Worm (Caenorhabditis elegans) whole organism, L3 larva: ENCODE results near the gene ZK105.3.
A peak's percentile ranks its signal among the peaks of the same experiment; 100 is the strongest.

Source experiments
- R02D3.7 ChIP-seq: fragments of 150-350 bp; optimal IDR thresholded peaks from 2 replicates; lab custom pipeline; 2014; ENCODE audit warnings: missing biosample characterization, missing genetic modification characterization
- ZK546.5 ChIP-seq: sonication (generic microtip); optimal IDR thresholded peaks from 2 replicates; lab custom pipeline; 2017; ENCODE audit warnings: missing biosample characterization, missing genetic modification characterization
- aly-2 ChIP-seq: fragments of 150-350 bp; optimal IDR thresholded peaks from 2 replicates; lab custom pipeline; 2014; ENCODE audit warnings: missing biosample characterization, missing genetic modification characterization
- ama-1 ChIP-seq: fragments of 150-350 bp; optimal IDR thresholded peaks from 2 replicates; lab custom pipeline; 2018
- ceh-16 ChIP-seq: sonication (generic microtip); optimal IDR thresholded peaks from 2 replicates; lab custom pipeline; 2017; ENCODE audit warnings: missing biosample characterization, missing genetic modification characterization
- ceh-28 ChIP-seq: fragments of 150-350 bp; optimal IDR thresholded peaks from 2 replicates; lab custom pipeline; 2014; ENCODE audit warnings: missing biosample characterization, missing genetic modification reagents, missing genetic modification characterization
- ceh-82 ChIP-seq: fragments of 150-350 bp; optimal IDR thresholded peaks from 2 replicates; lab custom pipeline; 2014; ENCODE audit warnings: missing biosample characterization, missing genetic modification characterization
- daf-12 ChIP-seq: fragments of 150-350 bp; optimal IDR thresholded peaks from 2 replicates; lab custom pipeline; 2014; ENCODE audit warnings: missing biosample characterization, missing genetic modification reagents, missing genetic modification characterization
- egl-5 ChIP-seq: fragments of 150-350 bp; optimal IDR thresholded peaks from 2 replicates; lab custom pipeline; 2017; ENCODE audit warnings: missing biosample characterization, missing genetic modification reagents, missing genetic modification characterization, inconsistent platforms
- elt-1 ChIP-seq: fragments of 150-350 bp; optimal IDR thresholded peaks from 2 replicates; lab custom pipeline; 2014; ENCODE audit warnings: missing biosample characterization, missing genetic modification characterization
- elt-2 ChIP-seq: sonication (generic microtip); optimal IDR thresholded peaks from 2 replicates; lab custom pipeline; 2016; ENCODE audit warnings: missing genetic modification reagents, mild to moderate bottlenecking, missing genetic modification characterization, missing compliant biosample characterization
- elt-3 ChIP-seq, 3 experiments: fragments of 150-350 bp in 1 of 3; sonication (generic microtip) in 2 of 3; optimal IDR thresholded peaks; 2 replicates in 2 of 3; 4 replicates in 1 of 3; lab custom pipeline; 2014 to 2017; ENCODE audit warnings: missing biosample characterization in 3 of 3, missing genetic modification characterization in 3 of 3
- eor-1 ChIP-seq, 2 experiments: fragments of 150-350 bp; optimal IDR thresholded peaks; 2 replicates each; lab custom pipeline; 2014 to 2018; ENCODE audit warnings: missing biosample characterization in 2 of 2, missing genetic modification characterization in 2 of 2
- fkh-10 ChIP-seq: sonication (generic microtip); optimal IDR thresholded peaks from 2 replicates; lab custom pipeline; 2017; ENCODE audit warnings: missing biosample characterization, missing genetic modification reagents, missing genetic modification characterization
- fkh-2 ChIP-seq: fragments of 150-350 bp; optimal IDR thresholded peaks from 2 replicates; lab custom pipeline; 2014; ENCODE audit warnings: missing biosample characterization, missing genetic modification reagents, missing genetic modification characterization
- hmg-11 ChIP-seq: sonication (generic microtip); optimal IDR thresholded peaks from 2 replicates; lab custom pipeline; 2016; ENCODE audit warnings: missing genetic modification characterization, missing compliant biosample characterization
- lin-15B ChIP-seq: fragments of 150-350 bp; optimal IDR thresholded peaks from 2 replicates; lab custom pipeline; 2014; ENCODE audit warnings: missing biosample characterization, missing genetic modification characterization
- lsy-12 ChIP-seq: sonication (generic microtip); optimal IDR thresholded peaks from 2 replicates; lab custom pipeline; 2016; ENCODE audit warnings: mild to moderate bottlenecking, missing genetic modification characterization, missing compliant biosample characterization
- mdl-1 ChIP-seq: fragments of 150-350 bp; optimal IDR thresholded peaks from 2 replicates; lab custom pipeline; 2014; ENCODE audit warnings: missing biosample characterization, missing genetic modification characterization
- nfya-1 ChIP-seq: sonication (generic microtip); optimal IDR thresholded peaks from 2 replicates; lab custom pipeline; 2017; ENCODE audit warnings: missing genetic modification characterization, mild to moderate bottlenecking, missing compliant biosample characterization, antibody characterized with exemption, moderate library complexity; ENCODE audit not compliant: insufficient read depth
- nhr-11 ChIP-seq: fragments of 150-350 bp; optimal IDR thresholded peaks from 2 replicates; lab custom pipeline; 2014; ENCODE audit warnings: missing biosample characterization, missing genetic modification characterization
- nhr-12 ChIP-seq: fragments of 150-350 bp; optimal IDR thresholded peaks from 2 replicates; lab custom pipeline; 2014; ENCODE audit warnings: missing biosample characterization, missing genetic modification characterization
- nhr-23 ChIP-seq: fragments of 150-350 bp; optimal IDR thresholded peaks from 2 replicates; lab custom pipeline; 2014; ENCODE audit warnings: missing biosample characterization, missing genetic modification reagents, missing genetic modification characterization
- nhr-237 ChIP-seq: fragments of 150-350 bp; optimal IDR thresholded peaks from 2 replicates; lab custom pipeline; 2014; ENCODE audit warnings: missing biosample characterization, missing genetic modification characterization
- nhr-25 ChIP-seq: sonication (generic microtip); optimal IDR thresholded peaks from 2 replicates; lab custom pipeline; 2017; ENCODE audit warnings: missing biosample characterization, missing genetic modification characterization
- nhr-28 ChIP-seq: fragments of 150-350 bp; optimal IDR thresholded peaks from 2 replicates; lab custom pipeline; 2014; ENCODE audit warnings: missing biosample characterization, missing genetic modification characterization
- nhr-43 ChIP-seq: sonication (generic microtip); optimal IDR thresholded peaks from 2 replicates; lab custom pipeline; 2016; ENCODE audit warnings: mild to moderate bottlenecking, missing genetic modification characterization, missing compliant biosample characterization; ENCODE audit not compliant: poor library complexity, severe bottlenecking
- nhr-67 ChIP-seq: fragments of 150-350 bp; optimal IDR thresholded peaks from 2 replicates; lab custom pipeline; 2014; ENCODE audit warnings: missing biosample characterization, missing genetic modification characterization
- nhr-76 ChIP-seq: fragments of 150-350 bp; sonication (generic microtip); optimal IDR thresholded peaks from 5 replicates; lab custom pipeline; 2014; ENCODE audit warnings: missing biosample characterization, missing genetic modification characterization
- nhr-77 ChIP-seq: fragments of 150-350 bp; optimal IDR thresholded peaks from 2 replicates; lab custom pipeline; 2014; ENCODE audit warnings: missing biosample characterization, missing genetic modification characterization
- pha-4 ChIP-seq: fragments of 150-350 bp; optimal IDR thresholded peaks from 2 replicates; lab custom pipeline; 2014; ENCODE audit warnings: missing biosample characterization, missing genetic modification reagents, missing genetic modification characterization
- pqm-1 ChIP-seq: fragments of 150-350 bp; optimal IDR thresholded peaks from 2 replicates; lab custom pipeline; 2017; ENCODE audit warnings: missing biosample characterization, missing genetic modification characterization, inconsistent platforms
- sea-2 ChIP-seq: fragments of 150-350 bp; sonication (generic microtip); optimal IDR thresholded peaks from 4 replicates; lab custom pipeline; 2014; ENCODE audit warnings: missing biosample characterization, missing genetic modification reagents, missing genetic modification characterization
- zag-1 ChIP-seq: fragments of 150-350 bp; optimal IDR thresholded peaks from 2 replicates; lab custom pipeline; 2014; ENCODE audit warnings: missing biosample characterization, missing genetic modification characterization
- ztf-11 ChIP-seq: fragments of 150-350 bp; optimal IDR thresholded peaks from 2 replicates; lab custom pipeline; 2014; ENCODE audit warnings: missing biosample characterization, missing genetic modification characterization

ZK105.3 gene

DNA sequence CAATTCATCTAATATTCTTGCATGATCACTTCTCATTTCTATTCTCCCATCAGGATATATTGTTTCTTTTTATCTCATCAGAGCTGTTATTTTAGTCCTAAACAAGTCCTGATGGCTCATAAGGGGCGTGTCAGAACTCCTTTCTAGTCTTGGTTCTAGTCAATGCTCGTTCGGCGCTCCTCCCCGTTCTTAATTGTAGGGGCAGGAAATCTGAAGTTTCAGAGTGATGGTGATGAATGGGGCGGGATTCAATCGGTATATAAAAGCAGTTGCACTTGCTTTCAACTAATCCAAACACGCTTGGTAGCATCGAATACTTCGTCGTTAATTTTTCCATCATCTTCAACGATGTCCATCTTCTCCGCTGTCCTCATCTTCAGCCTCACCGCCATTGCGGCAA, 24.7 kb upstream of the ZK105.3 start, which contains the start of gene C12D5.4:
C12D5.4 (plus strand) TSS at position 301 of the 400 bp plus-strand sequence.
- no peak for TF ChIP-seq mdl-1
- no peak for TF ChIP-seq ztf-11
- no peak for TF ChIP-seq ama-1 (lab: Kevin White, UChicago)
- TF ChIP-seq, all 47 proteins: peak for 0

DNA sequence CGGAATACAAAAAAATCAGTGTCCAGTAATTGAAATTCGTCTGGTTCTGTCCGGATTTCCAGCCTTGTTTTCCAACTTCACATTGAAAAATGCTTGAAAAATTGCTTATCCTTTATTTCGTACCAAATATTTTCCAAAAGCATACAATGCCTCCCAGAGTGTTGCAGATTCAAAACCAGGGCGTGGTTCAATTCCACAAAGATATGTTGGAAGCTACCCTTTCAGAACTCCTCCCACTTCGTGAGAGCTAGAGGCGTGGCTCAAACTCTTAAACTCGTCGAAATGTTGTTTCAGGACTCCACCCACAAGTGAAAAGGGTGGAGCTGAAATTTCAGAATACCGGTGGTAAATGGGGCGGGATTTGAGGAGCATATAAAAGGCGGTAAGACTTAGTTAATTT, 21.0 kb upstream of the ZK105.3 start, which contains the start of gene C12D5.3:
C12D5.3 (plus strand) TSS at position 301 of the 400 bp plus-strand sequence.
- TF ChIP-seq fkh-2 (tag; lab: Kevin White, UChicago), result no peak
- no peak for TF ChIP-seq fkh-10 (GFP tag; lab: Kevin White, UChicago)
- TF ChIP-seq nhr-43, result no peak
- no peak for TF ChIP-seq nhr-77 (tag; lab: Kevin White, UChicago)
- no peak for TF ChIP-seq ZK546.5 (tag; lab: Kevin White, UChicago)
- TF ChIP-seq sea-2 (GFP tag; lab: Kevin White, UChicago), result no peak

- no peak for TF ChIP-seq nhr-11
- no peak for TF ChIP-seq elt-3 (tag; optimal IDR thresholded peaks at IDR 0.05; lab: Kevin White, UChicago)
- peak; percentile 36 for TF ChIP-seq nhr-23 (tag; lab: Kevin White, UChicago)
- no peak for TF ChIP-seq nhr-12 (tag; lab: Kevin White, UChicago)
- TF ChIP-seq egl-5 (tag; lab: Kevin White, UChicago), result peak; percentile 29
- peak; percentile 74 for TF ChIP-seq pqm-1 (tag; lab: Kevin White, UChicago)
- TF ChIP-seq hmg-11, result no peak
- no peak for TF ChIP-seq daf-12 (tag; lab: Kevin White, UChicago)
- TF ChIP-seq nhr-25 (tag; lab: Kevin White, UChicago), result peak; percentile 25
- no peak for TF ChIP-seq nhr-77 (tag; lab: Kevin White, UChicago)
- peak; percentile 32 for TF ChIP-seq elt-2 (tag; lab: Kevin White, UChicago)
- peak; percentile 65 for TF ChIP-seq ceh-28 (tag; lab: Kevin White, UChicago)
These were observed 15.6 kb upstream of the ZK105.3 start, which contains the start of gene cyp-33A1 for ce11 chrV:7681388-7681787. Gene cyp-33A1 (minus strand): TSS chrV:7681459.

- TF ChIP-seq aly-2 (tag; lab: Kevin White, UChicago) (no peak), elt-2 (tag; lab: Kevin White, UChicago) (no peak), nhr-11 (no peak), eor-1 (tag; optimal IDR thresholded peaks at IDR 0.05; lab: Kevin White, UChicago) (no peak), lin-15B (no peak), nhr-237 (tag; lab: Kevin White, UChicago) (no peak), egl-5 (tag; lab: Kevin White, UChicago) (no peak), R02D3.7 (no peak), ceh-16 (tag; lab: Kevin White, UChicago) (no peak), lsy-12 (tag; lab: Kevin White, UChicago) (no peak), ama-1 (lab: Kevin White, UChicago) (no peak), elt-1 (tag; lab: Kevin White, UChicago) (no peak), nhr-67 (tag; lab: Kevin White, UChicago) (no peak), nhr-28 (tag; lab: Kevin White, UChicago) (no peak), mdl-1 (no peak), zag-1 (tag; lab: Kevin White, UChicago) (no peak), ceh-82 (tag; lab: Kevin White, UChicago) (no peak), pha-4 (tag; lab: Kevin White, UChicago) (no peak), nhr-76 (tag; lab: Kevin White, UChicago) (no peak)
- TF ChIP-seq, all 47 proteins: peak for 0
These were observed 12.9 kb upstream of the ZK105.3 start, which contains the start of gene sre-11 for ce11 chrV:7683907-7684655. Gene sre-11 (minus strand): TSS chrV:7683957.

- TF ChIP-seq nhr-77 (tag; lab: Kevin White, UChicago), result no peak
- peak; percentile 97 for TF ChIP-seq elt-1 (tag; lab: Kevin White, UChicago)
- peak; percentile 46 for TF ChIP-seq nfya-1
- TF ChIP-seq nhr-25 (tag; lab: Kevin White, UChicago), result peak; percentile 80
- TF ChIP-seq mdl-1, result no peak
These were observed 10.8 kb upstream of the ZK105.3 start, which contains the start of the genes nhr-94 and nhr-152 for ce11 chrV:7686189-7686588. Gene nhr-94 (minus strand): TSS chrV:7686335. Gene nhr-152 (plus strand): TSS chrV:7686350.
